Worm (Caenorhabditis elegans): Measurements from ENCODE around the gene W02D7.5.

Gene W02D7.5

ce11 chrV:8325906-8326305, 26.9 kb upstream of the W02D7.5 start:
- TF ChIP-seq ceh-36 (tag; optimal IDR thresholded peaks at IDR 0.05) (no peak), F13C5.2 (tag; optimal IDR thresholded peaks at IDR 0.05) (no peak), ceh-13 (GFP tag; optimal IDR thresholded peaks at IDR 0.05) (no peak), sea-1 (GFP tag; conservative IDR thresholded peaks at IDR 0.05) (no peak), tbx-37 (GFP tag; conservative IDR thresholded peaks at IDR 0.05) (no peak), aly-1 (tag; optimal IDR thresholded peaks at IDR 0.05) (no peak), flt-1 (GFP tag; IDR thresholded peaks at IDR 0.05) (no peak), tra-4 (tag; optimal IDR thresholded peaks at IDR 0.05) (no peak), hmbx-1 (tag; optimal IDR thresholded peaks at IDR 0.05) (no peak), ets-7 (tag; optimal IDR thresholded peaks at IDR 0.05) (no peak), tbx-11 (GFP tag; IDR thresholded peaks at IDR 0.05) (no peak), pes-1 (GFP tag; IDR thresholded peaks at IDR 0.05) (no peak), hnd-1 (tag; optimal IDR thresholded peaks at IDR 0.05) (no peak), B0310.2 (tag; optimal IDR thresholded peaks at IDR 0.05) (no peak), ama-1 (optimal IDR thresholded peaks at IDR 0.05) (no peak), hmg-4 (GFP tag; optimal IDR thresholded peaks at IDR 0.05) (no peak), scrt-1 (GFP tag; IDR thresholded peaks at IDR 0.05) (no peak)

- TF ChIP-seq F13C5.2 (tag; optimal IDR thresholded peaks at IDR 0.05) (no peak), ceh-13 (GFP tag; optimal IDR thresholded peaks at IDR 0.05) (no peak), B0310.2 (tag; optimal IDR thresholded peaks at IDR 0.05) (no peak), pes-1 (GFP tag; IDR thresholded peaks at IDR 0.05) (no peak), aly-1 (tag; optimal IDR thresholded peaks at IDR 0.05) (no peak), tra-4 (tag; optimal IDR thresholded peaks at IDR 0.05) (no peak), flt-1 (GFP tag; IDR thresholded peaks at IDR 0.05) (no peak), tbx-37 (GFP tag; conservative IDR thresholded peaks at IDR 0.05) (no peak), hnd-1 (tag; optimal IDR thresholded peaks at IDR 0.05) (no peak), tbx-11 (GFP tag; IDR thresholded peaks at IDR 0.05) (no peak), hmbx-1 (tag; optimal IDR thresholded peaks at IDR 0.05) (no peak), ets-7 (tag; optimal IDR thresholded peaks at IDR 0.05) (no peak), ceh-36 (tag; optimal IDR thresholded peaks at IDR 0.05) (no peak), sea-1 (GFP tag; conservative IDR thresholded peaks at IDR 0.05) (no peak)
These were observed 24.5 kb upstream of the W02D7.5 start for ce11 chrV:8323545-8323944.

ce11 chrV:8318135-8318534, 19.1 kb upstream of the W02D7.5 start, which contains the start of gene clec-219:
clec-219 (plus strand) TSS chrV:8318435.
- TF ChIP-seq ets-7 (tag; optimal IDR thresholded peaks at IDR 0.05): no peak
- TF ChIP-seq tra-4 (tag; optimal IDR thresholded peaks at IDR 0.05): no peak

- TF ChIP-seq sea-1 (GFP tag; conservative IDR thresholded peaks at IDR 0.05): no peak
- TF ChIP-seq flt-1 (GFP tag; IDR thresholded peaks at IDR 0.05): no peak
- no peak for TF ChIP-seq ceh-36 (tag; optimal IDR thresholded peaks at IDR 0.05)
- TF ChIP-seq aly-1 (tag; optimal IDR thresholded peaks at IDR 0.05): no peak
- TF ChIP-seq hmbx-1 (tag; optimal IDR thresholded peaks at IDR 0.05): no peak
- no peak for TF ChIP-seq ceh-13 (GFP tag; optimal IDR thresholded peaks at IDR 0.05)
- no peak for TF ChIP-seq tbx-37 (GFP tag; conservative IDR thresholded peaks at IDR 0.05)
- no peak for TF ChIP-seq B0310.2 (tag; optimal IDR thresholded peaks at IDR 0.05)
- no peak for TF ChIP-seq tra-4 (tag; optimal IDR thresholded peaks at IDR 0.05)
- no peak for TF ChIP-seq tbx-11 (GFP tag; IDR thresholded peaks at IDR 0.05)
- no peak for TF ChIP-seq hmg-4 (GFP tag; optimal IDR thresholded peaks at IDR 0.05)
- TF ChIP-seq hnd-1 (tag; optimal IDR thresholded peaks at IDR 0.05): no peak
- no peak for TF ChIP-seq scrt-1 (GFP tag; IDR thresholded peaks at IDR 0.05)
- no peak for TF ChIP-seq ama-1 (optimal IDR thresholded peaks at IDR 0.05)
- TF ChIP-seq F13C5.2 (tag; optimal IDR thresholded peaks at IDR 0.05): no peak
These were observed 12.2 kb upstream of the W02D7.5 start, which contains the start of gene W02D7.12 for ce11 chrV:8311210-8311609. W02D7.12 (plus strand) TSS chrV:8311510.

ce11 chrV:8307681-8308080, 8.6 kb upstream of the W02D7.5 start, which contains the start of gene clec-218:
clec-218 (plus strand) TSS chrV:8307942.
- no peak for TF ChIP-seq ama-1 (optimal IDR thresholded peaks at IDR 0.05)
- no peak for TF ChIP-seq aly-1 (tag; optimal IDR thresholded peaks at IDR 0.05)
- no peak for TF ChIP-seq hmg-4 (GFP tag; optimal IDR thresholded peaks at IDR 0.05)
- no peak for TF ChIP-seq hmbx-1 (tag; optimal IDR thresholded peaks at IDR 0.05)
- TF ChIP-seq F13C5.2 (tag; optimal IDR thresholded peaks at IDR 0.05): no peak
- TF ChIP-seq scrt-1 (GFP tag; IDR thresholded peaks at IDR 0.05): no peak
- no peak for TF ChIP-seq B0310.2 (tag; optimal IDR thresholded peaks at IDR 0.05)
- TF ChIP-seq ceh-13 (GFP tag; optimal IDR thresholded peaks at IDR 0.05): no peak
- TF ChIP-seq tbx-11 (GFP tag; IDR thresholded peaks at IDR 0.05): no peak
- TF ChIP-seq hnd-1 (tag; optimal IDR thresholded peaks at IDR 0.05): no peak
- TF ChIP-seq pes-1 (GFP tag; IDR thresholded peaks at IDR 0.05): no peak
- TF ChIP-seq tra-4 (tag; optimal IDR thresholded peaks at IDR 0.05): no peak
- no peak for TF ChIP-seq ets-7 (tag; optimal IDR thresholded peaks at IDR 0.05)
- TF ChIP-seq flt-1 (GFP tag; IDR thresholded peaks at IDR 0.05): no peak
- TF ChIP-seq tbx-37 (GFP tag; conservative IDR thresholded peaks at IDR 0.05): no peak
- TF ChIP-seq sea-1 (GFP tag; conservative IDR thresholded peaks at IDR 0.05): no peak
- no peak for TF ChIP-seq ceh-36 (tag; optimal IDR thresholded peaks at IDR 0.05)

ce11 chrV:8307013-8307412, 8.0 kb upstream of the W02D7.5 start:
- TF ChIP-seq aly-1 (tag; optimal IDR thresholded peaks at IDR 0.05): no peak
- no peak for TF ChIP-seq scrt-1 (GFP tag; IDR thresholded peaks at IDR 0.05)

ce11 chrV:8306366-8306765, 7.3 kb upstream of the W02D7.5 start, which contains the start of gene W02D7.8:
W02D7.8 (minus strand) TSS chrV:8306466.
- TF ChIP-seq F13C5.2 (tag; optimal IDR thresholded peaks at IDR 0.05): no peak
- TF ChIP-seq tbx-11 (GFP tag; IDR thresholded peaks at IDR 0.05): no peak
- TF ChIP-seq scrt-1 (GFP tag; IDR thresholded peaks at IDR 0.05): no peak
- no peak for TF ChIP-seq aly-1 (tag; optimal IDR thresholded peaks at IDR 0.05)
- no peak for TF ChIP-seq tra-4 (tag; optimal IDR thresholded peaks at IDR 0.05)
- TF ChIP-seq ama-1 (optimal IDR thresholded peaks at IDR 0.05): no peak
- TF ChIP-seq hnd-1 (tag; optimal IDR thresholded peaks at IDR 0.05): no peak
- no peak for TF ChIP-seq ets-7 (tag; optimal IDR thresholded peaks at IDR 0.05)
- no peak for TF ChIP-seq ceh-36 (tag; optimal IDR thresholded peaks at IDR 0.05)
- no peak for TF ChIP-seq tbx-37 (GFP tag; conservative IDR thresholded peaks at IDR 0.05)
- TF ChIP-seq hmg-4 (GFP tag; optimal IDR thresholded peaks at IDR 0.05): no peak
- TF ChIP-seq B0310.2 (tag; optimal IDR thresholded peaks at IDR 0.05): no peak
- no peak for TF ChIP-seq pes-1 (GFP tag; IDR thresholded peaks at IDR 0.05)

All from whole organism, early embryonic.